Fruit fly (Drosophila melanogaster) whole organism, embryonic: ENCODE data around the gene ZIPIC.

Experiments used
- Atf-2 ChIP-seq: fragments of 200-800 bp; sonication (Bioruptor generic); optimal IDR thresholded peaks from 2 replicates; lab custom pipeline; 2016; ENCODE audit warnings: missing biosample characterization, missing genetic modification characterization
- CG11247 ChIP-seq: fragments of 200-800 bp; sonication (Bioruptor generic); IDR thresholded peaks from 2 replicates; pipeline ENCODE4 v1.3.6; 2022; ENCODE audit warnings: missing biosample characterization, missing genetic modification characterization
- CG11398 ChIP-seq: fragments of 200-800 bp; sonication (Bioruptor generic); optimal IDR thresholded peaks from 2 replicates; lab custom pipeline; 2016; ENCODE audit warnings: missing biosample characterization, missing genetic modification characterization
- CG11504 ChIP-seq: fragments of 200-800 bp; sonication (Bioruptor generic); optimal IDR thresholded peaks from 3 replicates; lab custom pipeline; 2019; ENCODE audit warnings: missing biosample characterization, mild to moderate bottlenecking, missing genetic modification characterization, moderate library complexity
- CG11723 ChIP-seq: fragments of 200-800 bp; sonication (Bioruptor generic); optimal IDR thresholded peaks from 2 replicates; lab custom pipeline; 2017; ENCODE audit warnings: missing biosample characterization, mild to moderate bottlenecking, missing genetic modification characterization
- CG13624 ChIP-seq: fragments of 200-800 bp; sonication (Bioruptor generic); optimal IDR thresholded peaks from 2 replicates; lab custom pipeline; 2016; ENCODE audit warnings: missing biosample characterization, missing genetic modification characterization
- CG14710 ChIP-seq: fragments of 200-800 bp; sonication (Bioruptor generic); optimal IDR thresholded peaks from 3 replicates; lab custom pipeline; 2019; ENCODE audit warnings: missing biosample characterization, mild to moderate bottlenecking, missing genetic modification characterization, moderate library complexity
- CG15269 ChIP-seq: fragments of 200-800 bp; sonication (Bioruptor generic); optimal IDR thresholded peaks from 2 replicates; lab custom pipeline; 2018; ENCODE audit warnings: missing biosample characterization, mild to moderate bottlenecking, missing genetic modification characterization, moderate library complexity
- CG17359 ChIP-seq: fragments of 200-800 bp; sonication (Bioruptor generic); optimal IDR thresholded peaks from 3 replicates; lab custom pipeline; 2018; ENCODE audit warnings: missing biosample characterization, mild to moderate bottlenecking, missing genetic modification characterization, moderate library complexity
- CG18262 ChIP-seq: fragments of 200-800 bp; optimal IDR thresholded peaks from 3 replicates; lab custom pipeline; 2019; ENCODE audit warnings: missing biosample characterization, mild to moderate bottlenecking, missing genetic modification characterization, moderate library complexity
- CG2120 ChIP-seq: fragments of 200-800 bp; sonication (Bioruptor generic); optimal IDR thresholded peaks from 3 replicates; lab custom pipeline; 2016; ENCODE audit warnings: missing biosample characterization, missing genetic modification characterization
- CG2129 ChIP-seq: fragments of 200-800 bp; sonication (Bioruptor generic); IDR thresholded peaks from 2 replicates; pipeline ENCODE4 v1.3.6; 2022; ENCODE audit warnings: missing biosample characterization, missing genetic modification characterization; ENCODE audit not compliant: partially characterized antibody
- CG4360 ChIP-seq: fragments of 200-800 bp; sonication (Bioruptor generic); IDR thresholded peaks from 2 replicates; pipeline ENCODE4 v1.3.6; 2022; ENCODE audit warnings: missing biosample characterization, missing genetic modification characterization
- CG4404 ChIP-seq: fragments of 200-800 bp; sonication (Bioruptor generic); IDR thresholded peaks from 2 replicates; pipeline ENCODE4 v1.3.6; 2022; ENCODE audit warnings: missing biosample characterization, missing genetic modification characterization
- CG4617 ChIP-seq: fragments of 200-800 bp; sonication (Bioruptor generic); optimal IDR thresholded peaks from 3 replicates; lab custom pipeline; 2016; ENCODE audit warnings: missing biosample characterization, missing genetic modification characterization, borderline replicate concordance
- CG4854 ChIP-seq: fragments of 200-800 bp; sonication (Bioruptor generic); optimal IDR thresholded peaks from 2 replicates; lab custom pipeline; 2016; ENCODE audit warnings: missing biosample characterization, missing genetic modification characterization, inconsistent platforms
- CG5245 ChIP-seq: fragments of 200-800 bp; sonication (Bioruptor generic); optimal IDR thresholded peaks from 3 replicates; lab custom pipeline; 2016; ENCODE audit warnings: missing biosample characterization, missing genetic modification characterization
- CG6854 ChIP-seq: fragments of 200-800 bp; sonication (Bioruptor generic); optimal IDR thresholded peaks from 3 replicates; lab custom pipeline; 2017; ENCODE audit warnings: missing biosample characterization, mild to moderate bottlenecking, missing genetic modification characterization
- CG8281 ChIP-seq: fragments of 200-800 bp; sonication (Bioruptor generic); optimal IDR thresholded peaks from 2 replicates; lab custom pipeline; 2018; ENCODE audit warnings: missing biosample characterization, mild to moderate bottlenecking, missing genetic modification characterization, moderate library complexity
- CG8359 ChIP-seq: fragments of 200-800 bp; sonication (Bioruptor generic); optimal IDR thresholded peaks from 2 replicates; lab custom pipeline; 2017; ENCODE audit warnings: missing biosample characterization, mild to moderate bottlenecking, missing genetic modification characterization, borderline replicate concordance
- D ChIP-seq, 2 experiments: fragments of 200-800 bp in 1 of 2; fragments of >200 bp in 1 of 2; sonication (Bioruptor generic) in 1 of 2; optimal IDR thresholded peaks; 2 replicates in 1 of 2; 3 replicates in 1 of 2; lab custom pipeline; 2017; ENCODE audit warnings: mild to moderate bottlenecking in 1 of 2, missing biosample characterization in 1 of 2, missing genetic modification characterization in 1 of 2, missing genetic modification reagents in 1 of 2
- D19A ChIP-seq: fragments of 200-800 bp; optimal IDR thresholded peaks from 3 replicates; lab custom pipeline; 2019; ENCODE audit warnings: missing biosample characterization, mild to moderate bottlenecking, missing genetic modification characterization, moderate library complexity
- Dbx ChIP-seq: fragments of 200-800 bp; sonication (Bioruptor generic); IDR thresholded peaks from 3 replicates; pipeline ENCODE4 v1.3.6; 2022; ENCODE audit warnings: missing biosample characterization, missing genetic modification characterization
- HHEX ChIP-seq: fragments of 200-800 bp; sonication (Bioruptor generic); optimal IDR thresholded peaks from 3 replicates; lab custom pipeline; 2017; ENCODE audit warnings: missing biosample characterization, mild to moderate bottlenecking, missing genetic modification characterization, missing genetic modification reagents
- Meics ChIP-seq: fragments of 200-800 bp; sonication (Bioruptor generic); optimal IDR thresholded peaks from 2 replicates; lab custom pipeline; 2017; ENCODE audit warnings: missing biosample characterization, mild to moderate bottlenecking, missing genetic modification characterization
- Mrtf ChIP-seq: fragments of 200-800 bp; sonication (Bioruptor generic); IDR thresholded peaks from 3 replicates; pipeline ENCODE4 v1.3.6; 2022; ENCODE audit warnings: missing biosample characterization, missing genetic modification characterization
- Neu2 ChIP-seq: fragments of 200-800 bp; sonication (Bioruptor generic); optimal IDR thresholded peaks from 3 replicates; lab custom pipeline; 2016; ENCODE audit warnings: missing biosample characterization, missing genetic modification characterization, borderline replicate concordance
- Nf-YB ChIP-seq: fragments of 200-800 bp; sonication (Bioruptor generic); optimal IDR thresholded peaks from 3 replicates; lab custom pipeline; 2019; ENCODE audit warnings: missing biosample characterization, mild to moderate bottlenecking, missing genetic modification characterization, moderate library complexity
- Rx ChIP-seq: fragments of 200-800 bp; sonication (Bioruptor generic); IDR thresholded peaks from 2 replicates; pipeline ENCODE4 v1.3.6; 2022; ENCODE audit warnings: missing biosample characterization, missing genetic modification characterization
- Sin3A ChIP-seq: fragments of >200 bp; optimal IDR thresholded peaks from 2 replicates; lab custom pipeline; 2018
- Sry-β ChIP-seq: fragments of 200-800 bp; sonication (Bioruptor generic); optimal IDR thresholded peaks from 2 replicates; lab custom pipeline; 2018; ENCODE audit warnings: missing biosample characterization, mild to moderate bottlenecking, missing genetic modification characterization, moderate library complexity
- TFAM ChIP-seq: fragments of 200-800 bp; sonication (Bioruptor generic); optimal IDR thresholded peaks from 2 replicates; lab custom pipeline; 2017; ENCODE audit warnings: missing biosample characterization, missing genetic modification characterization, inconsistent platforms
- Trl ChIP-seq, 3 experiments: fragments of >200 bp in 2 of 3; fragments of 200-800 bp in 1 of 3; sonication (Bioruptor generic) in 1 of 3; optimal IDR thresholded peaks; 2 replicates in 1 of 3; 3 replicates in 2 of 3; lab custom pipeline; 2016 to 2017; ENCODE audit warnings: missing biosample characterization in 1 of 3, missing genetic modification characterization in 1 of 3
- Xbp1 ChIP-seq: fragments of 200-800 bp; sonication (Bioruptor generic); optimal IDR thresholded peaks from 3 replicates; lab custom pipeline; 2016; ENCODE audit warnings: missing biosample characterization, mild to moderate bottlenecking, missing genetic modification characterization
- ase ChIP-seq: fragments of 200-800 bp; sonication (Bioruptor generic); IDR thresholded peaks from 3 replicates; pipeline ENCODE4 v1.3.6; 2022; ENCODE audit warnings: missing biosample characterization, missing genetic modification characterization
- ash1 ChIP-seq: fragments of 200-800 bp; sonication (Bioruptor generic); optimal IDR thresholded peaks from 2 replicates; lab custom pipeline; 2018; ENCODE audit warnings: missing biosample characterization, mild to moderate bottlenecking, missing genetic modification characterization
- bowl ChIP-seq: fragments of 200-800 bp; sonication (Bioruptor generic); IDR thresholded peaks from 2 replicates; pipeline ENCODE4 v1.3.6; 2022; ENCODE audit warnings: missing biosample characterization, missing genetic modification characterization
- br ChIP-seq: fragments of >200 bp; optimal IDR thresholded peaks from 2 replicates; lab custom pipeline; 2017
- fd64A ChIP-seq: fragments of 200-800 bp; sonication (Bioruptor generic); optimal IDR thresholded peaks from 3 replicates; lab custom pipeline; 2018; ENCODE audit warnings: missing biosample characterization, mild to moderate bottlenecking, missing genetic modification characterization
- gsb ChIP-seq: fragments of 200-800 bp; sonication (Bioruptor generic); IDR thresholded peaks from 2 replicates; pipeline ENCODE4 v1.3.6; 2022; ENCODE audit warnings: missing biosample characterization, missing genetic modification characterization
- gsb-n ChIP-seq: fragments of 200-800 bp; sonication (Bioruptor generic); optimal IDR thresholded peaks from 3 replicates; lab custom pipeline; 2018; ENCODE audit warnings: missing biosample characterization, mild to moderate bottlenecking, missing genetic modification characterization
- lbe ChIP-seq: fragments of 200-800 bp; sonication (Bioruptor generic); optimal IDR thresholded peaks from 2 replicates; lab custom pipeline; 2016; ENCODE audit warnings: missing biosample characterization, mild to moderate bottlenecking, missing genetic modification characterization
- lilli ChIP-seq: fragments of 200-800 bp; sonication (Bioruptor generic); optimal IDR thresholded peaks from 3 replicates; lab custom pipeline; 2016; ENCODE audit warnings: missing biosample characterization, missing genetic modification characterization
- pnt ChIP-seq: fragments of 200-800 bp; sonication (Bioruptor generic); optimal IDR thresholded peaks from 3 replicates; lab custom pipeline; 2016; ENCODE audit warnings: missing biosample characterization, missing genetic modification characterization
- salm ChIP-seq: fragments of 200-800 bp; sonication (Bioruptor generic); optimal IDR thresholded peaks from 2 replicates; lab custom pipeline; 2018; ENCODE audit warnings: missing biosample characterization, mild to moderate bottlenecking, missing genetic modification characterization
- sc ChIP-seq, 3 experiments: fragments of >200 bp in 2 of 3; fragments of 200-800 bp in 1 of 3; sonication (Bioruptor generic) in 1 of 3; optimal IDR thresholded peaks; 2 replicates in 2 of 3; 3 replicates in 1 of 3; lab custom pipeline; 2017; ENCODE audit warnings: mild to moderate bottlenecking in 1 of 3, missing biosample characterization in 1 of 3, missing genetic modification characterization in 1 of 3, missing genetic modification reagents in 1 of 3
- slbo ChIP-seq: fragments of 200-800 bp; sonication (Bioruptor generic); IDR thresholded peaks from 2 replicates; pipeline ENCODE4 v1.3.6; 2022; ENCODE audit warnings: missing biosample characterization, missing genetic modification characterization
- sna ChIP-seq: fragments of 200-800 bp; sonication (Bioruptor generic); IDR thresholded peaks from 2 replicates; pipeline ENCODE4 v1.3.6; 2022; ENCODE audit warnings: missing biosample characterization, missing genetic modification characterization; ENCODE audit not compliant: partially characterized antibody
- trh ChIP-seq: fragments of 200-800 bp; sonication (Bioruptor generic); optimal IDR thresholded peaks from 2 replicates; lab custom pipeline; 2016; ENCODE audit warnings: missing biosample characterization, missing genetic modification characterization
- unpg ChIP-seq: fragments of 200-800 bp; sonication (Bioruptor generic); optimal IDR thresholded peaks from 3 replicates; lab custom pipeline; 2018; ENCODE audit warnings: missing biosample characterization, mild to moderate bottlenecking, missing genetic modification characterization, moderate library complexity

ZIPIC gene

DNA sequence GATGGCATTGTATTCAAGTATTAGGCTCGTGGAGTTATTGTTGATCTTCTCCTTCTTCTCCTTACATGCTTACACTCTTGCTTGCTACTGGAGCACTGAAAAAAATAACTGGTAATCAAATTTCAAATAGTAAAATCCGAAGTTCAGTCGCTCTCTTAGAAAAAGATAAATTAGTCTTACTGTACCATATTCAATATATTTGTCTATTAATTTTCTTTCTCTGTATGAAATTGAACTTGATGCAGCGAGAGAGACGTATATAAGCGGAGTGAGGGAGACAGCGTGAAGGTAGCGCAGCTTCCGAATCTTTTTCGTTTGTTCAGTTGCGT lies 24.4 kb upstream of the ZIPIC start (continued):
- TF ChIP-seq CG14710 (tag; lab: Kevin White, UChicago) = peak; percentile 90
- no peak for TF ChIP-seq CG2129 (GFP tag; lab: Robert Waterston, UW)
- no peak for TF ChIP-seq Sin3A (lab: Kevin White, UChicago)
- TF ChIP-seq CG18262 (tag; lab: Kevin White, UChicago) = peak; percentile 85
- no peak for TF ChIP-seq sna (GFP tag; lab: Robert Waterston, UW)
- TF ChIP-seq HHEX (GFP tag; lab: Kevin White, UChicago) = peak; percentile 85
- peak; percentile 80 for TF ChIP-seq CG4854 (GFP tag; lab: Kevin White, UChicago)
- TF ChIP-seq TFAM (GFP tag; lab: Kevin White, UChicago) = peak; percentile 72
- peak; percentile 79 for TF ChIP-seq salm (tag; lab: Kevin White, UChicago)
- peak; percentile 94 for TF ChIP-seq CG11504 (tag; lab: Kevin White, UChicago)
- peak; percentile 48 for TF ChIP-seq CG2120 (GFP tag; lab: Kevin White, UChicago)
- TF ChIP-seq CG13624 (GFP tag; lab: Kevin White, UChicago) = peak; percentile 83
- no peak for TF ChIP-seq D (optimal IDR thresholded peaks at IDR 0.05; lab: Kevin White, UChicago)
- peak; percentile 93 for TF ChIP-seq D (GFP tag; optimal IDR thresholded peaks at IDR 0.05; lab: Kevin White, UChicago)
- TF ChIP-seq sc (optimal IDR thresholded peaks at IDR 0.05; lab: Kevin White, UChicago) = no peak
- peak; percentile 53 for TF ChIP-seq sc (GFP tag; optimal IDR thresholded peaks at IDR 0.05; lab: Kevin White, UChicago)
- TF ChIP-seq CG4404 (GFP tag; lab: Robert Waterston, UW) = peak; percentile 57
- peak; percentile 89 for TF ChIP-seq bowl (GFP tag; lab: Robert Waterston, UW)
- TF ChIP-seq CG4360 = peak; percentile 6; the same call in 1 of the 2 replicates
- TF ChIP-seq Neu2 (GFP tag; lab: Kevin White, UChicago) = no peak
- peak; percentile 74 for TF ChIP-seq CG11398 (GFP tag; lab: Kevin White, UChicago)
- peak; percentile 45 for TF ChIP-seq lilli (GFP tag; lab: Kevin White, UChicago)
- peak; percentile 67 for TF ChIP-seq CG8281 (tag; lab: Kevin White, UChicago)
- TF ChIP-seq gsb (GFP tag; lab: Robert Waterston, UW) = peak; percentile 67
- TF ChIP-seq br (lab: Kevin White, UChicago) = no peak
- peak; percentile 59 for TF ChIP-seq Sry-β
- peak; percentile 91 for TF ChIP-seq Rx (GFP tag; lab: Robert Waterston, UW)
- peak; percentile 92 for TF ChIP-seq gsb-n
- TF ChIP-seq fd64A (GFP tag; lab: Kevin White, UChicago) = peak; percentile 84
- TF ChIP-seq CG17359 = peak; percentile 98
- TF ChIP-seq CG6854 (GFP tag; lab: Kevin White, UChicago) = peak; percentile 86
- TF ChIP-seq Atf-2 (GFP tag; lab: Kevin White, UChicago) = peak; percentile 54
- peak; percentile 89 for TF ChIP-seq pnt (GFP tag; lab: Kevin White, UChicago)
- peak; percentile 79 for TF ChIP-seq slbo (GFP tag; lab: Robert Waterston, UW)
- peak; percentile 87 for TF ChIP-seq lbe
- peak; percentile 82 for TF ChIP-seq Meics
- TF ChIP-seq CG8359 = peak; percentile 63
- peak; percentile 43 for TF ChIP-seq Nf-YB (GFP tag; lab: Kevin White, UChicago)
- TF ChIP-seq CG15269 (tag; lab: Kevin White, UChicago) = peak; percentile 78
- TF ChIP-seq Trl (optimal IDR thresholded peaks at IDR 0.05; lab: Kevin White, UChicago) = peak in 1 of 2 experiments; percentile 1
- TF ChIP-seq Trl (GFP tag; optimal IDR thresholded peaks at IDR 0.05; lab: Kevin White, UChicago) = peak; percentile 92
- peak; percentile 83 for TF ChIP-seq CG11723 (GFP tag; lab: Kevin White, UChicago)
- peak; percentile 85 for TF ChIP-seq CG11247 (GFP tag; lab: Robert Waterston, UW)
- peak; percentile 26 for TF ChIP-seq trh
- TF ChIP-seq ase (GFP tag; lab: Robert Waterston, UW) = peak; percentile 91
- TF ChIP-seq unpg (GFP tag; lab: Kevin White, UChicago) = peak; percentile 92
- TF ChIP-seq ash1 = no peak
- peak; percentile 24 for TF ChIP-seq CG4617 (GFP tag; lab: Kevin White, UChicago)
- peak; percentile 89 for TF ChIP-seq Mrtf (GFP tag; lab: Robert Waterston, UW)
- peak; percentile 79 for TF ChIP-seq Xbp1 (GFP tag; lab: Kevin White, UChicago)
- TF ChIP-seq D19A (tag; lab: Kevin White, UChicago) = peak; percentile 90
- peak; percentile 93 for TF ChIP-seq CG5245
- peak; percentile 64; the same call in 1 of the 3 replicates for TF ChIP-seq Dbx (GFP tag; lab: Robert Waterston, UW)
